Fruit fly (Drosophila melanogaster) whole organism, embryonic: Measurements from ENCODE around the gene CG7149.

Experiments
- Abd-B ChIP-seq: fragments of 200-800 bp; sonication (Bioruptor generic); optimal IDR thresholded peaks from 2 replicates; lab custom pipeline; 2018; ENCODE audit warnings: missing biosample characterization, mild to moderate bottlenecking, missing genetic modification characterization, moderate library complexity
- Adf1 ChIP-seq: fragments of 200-800 bp; sonication (Bioruptor generic); IDR thresholded peaks from 2 replicates; pipeline ENCODE4 v1.3.6; 2022; ENCODE audit warnings: missing biosample characterization, missing genetic modification characterization
- CG10543 ChIP-seq: fragments of 200-800 bp; sonication (Bioruptor generic); optimal IDR thresholded peaks from 3 replicates; lab custom pipeline; 2017; ENCODE audit warnings: missing biosample characterization, mild to moderate bottlenecking, missing genetic modification characterization, moderate library complexity
- CG11504 ChIP-seq: fragments of 200-800 bp; sonication (Bioruptor generic); optimal IDR thresholded peaks from 3 replicates; lab custom pipeline; 2019; ENCODE audit warnings: missing biosample characterization, mild to moderate bottlenecking, missing genetic modification characterization, moderate library complexity
- CG12744 ChIP-seq: fragments of 200-800 bp; sonication (Bioruptor generic); optimal IDR thresholded peaks from 2 replicates; lab custom pipeline; 2016; ENCODE audit warnings: missing biosample characterization, missing genetic modification characterization
- CG12942 ChIP-seq: fragments of 200-800 bp; sonication (Bioruptor generic); optimal IDR thresholded peaks from 3 replicates; lab custom pipeline; 2016; ENCODE audit warnings: missing biosample characterization, missing genetic modification characterization
- CG1792 ChIP-seq: fragments of 200-800 bp; sonication (Bioruptor generic); optimal IDR thresholded peaks from 2 replicates; lab custom pipeline; 2016; ENCODE audit warnings: missing biosample characterization, missing genetic modification characterization
- CG31441 ChIP-seq: fragments of 200-800 bp; sonication (Bioruptor generic); IDR thresholded peaks from 2 replicates; pipeline ENCODE4 v1.3.6; 2022; ENCODE audit warnings: missing biosample characterization, missing genetic modification characterization
- CG32767 ChIP-seq: fragments of 200-800 bp; sonication (Bioruptor generic); IDR thresholded peaks from 2 replicates; pipeline ENCODE4 v1.3.6; 2022; ENCODE audit warnings: missing biosample characterization, missing genetic modification characterization
- CG3407 ChIP-seq: fragments of 200-800 bp; sonication (Bioruptor generic); optimal IDR thresholded peaks from 2 replicates; lab custom pipeline; 2018; ENCODE audit warnings: missing biosample characterization, mild to moderate bottlenecking, missing genetic modification characterization
- CG3847 ChIP-seq: fragments of 200-800 bp; sonication (Bioruptor generic); IDR thresholded peaks from 2 replicates; pipeline ENCODE4 v1.3.6; 2022; ENCODE audit warnings: missing biosample characterization, missing genetic modification characterization
- CG3995 ChIP-seq: fragments of 200-800 bp; sonication (Bioruptor generic); optimal IDR thresholded peaks from 3 replicates; lab custom pipeline; 2016; ENCODE audit warnings: missing biosample characterization, missing genetic modification characterization
- CG4328 ChIP-seq: fragments of 200-800 bp; sonication (Bioruptor generic); optimal IDR thresholded peaks from 3 replicates; lab custom pipeline; 2017; ENCODE audit warnings: missing biosample characterization, missing genetic modification reagents, missing genetic modification characterization
- CG4617 ChIP-seq: fragments of 200-800 bp; sonication (Bioruptor generic); optimal IDR thresholded peaks from 3 replicates; lab custom pipeline; 2016; ENCODE audit warnings: missing biosample characterization, missing genetic modification characterization, borderline replicate concordance
- CG4707 ChIP-seq: fragments of 200-800 bp; sonication (Bioruptor generic); optimal IDR thresholded peaks from 2 replicates; lab custom pipeline; 2018; ENCODE audit warnings: missing biosample characterization, mild to moderate bottlenecking, missing genetic modification characterization, moderate library complexity
- CG4820 ChIP-seq: fragments of 200-800 bp; sonication (Bioruptor generic); optimal IDR thresholded peaks from 3 replicates; lab custom pipeline; 2016; ENCODE audit warnings: missing biosample characterization, missing genetic modification characterization
- CG6175 ChIP-seq: fragments of 200-800 bp; sonication (Bioruptor generic); IDR thresholded peaks from 3 replicates; pipeline ENCODE4 v1.3.6; 2022; ENCODE audit warnings: missing biosample characterization, missing genetic modification characterization
- CG6654 ChIP-seq: fragments of 200-800 bp; sonication (Bioruptor generic); optimal IDR thresholded peaks from 2 replicates; lab custom pipeline; 2017; ENCODE audit warnings: missing biosample characterization, mild to moderate bottlenecking, missing genetic modification characterization
- CG6689 ChIP-seq: fragments of 200-800 bp; sonication (Bioruptor generic); IDR thresholded peaks from 2 replicates; pipeline ENCODE4 v1.3.6; 2022; ENCODE audit warnings: missing biosample characterization, missing genetic modification characterization
- CTCF ChIP-seq: fragments of 200-800 bp; sonication (Bioruptor generic); optimal IDR thresholded peaks from 2 replicates; lab custom pipeline; 2017; ENCODE audit warnings: missing biosample characterization, mild to moderate bottlenecking, missing genetic modification characterization, moderate library complexity
- Camta ChIP-seq: fragments of 200-800 bp; sonication (Bioruptor generic); optimal IDR thresholded peaks from 2 replicates; lab custom pipeline; 2016; ENCODE audit warnings: missing biosample characterization, missing genetic modification characterization
- CoRest ChIP-seq: fragments of 200-800 bp; sonication (Bioruptor generic); optimal IDR thresholded peaks from 3 replicates; lab custom pipeline; 2018; ENCODE audit warnings: missing biosample characterization, mild to moderate bottlenecking, missing genetic modification characterization, moderate library complexity
- Fer3 ChIP-seq: fragments of 200-800 bp; sonication (Bioruptor generic); optimal IDR thresholded peaks from 2 replicates; lab custom pipeline; 2018; ENCODE audit warnings: missing biosample characterization, mild to moderate bottlenecking, missing genetic modification characterization, moderate library complexity
- H15 ChIP-seq: fragments of 200-800 bp; sonication (Bioruptor generic); IDR thresholded peaks from 3 replicates; pipeline ENCODE4 v1.3.6; 2022; ENCODE audit warnings: missing biosample characterization, missing genetic modification characterization
- Lhr ChIP-seq: fragments of 200-800 bp; sonication (Bioruptor generic); optimal IDR thresholded peaks from 3 replicates; lab custom pipeline; 2017; ENCODE audit warnings: mild to moderate bottlenecking, missing biosample characterization, missing genetic modification reagents, missing genetic modification characterization
- MBD-R2 ChIP-seq: fragments of 200-800 bp; sonication (Bioruptor generic); IDR thresholded peaks from 2 replicates; pipeline ENCODE4 v1.3.6; 2022; ENCODE audit warnings: missing biosample characterization, missing genetic modification characterization
- Mad ChIP-seq: fragments of 200-800 bp; sonication (Bioruptor generic); optimal IDR thresholded peaks from 2 replicates; lab custom pipeline; 2016; ENCODE audit warnings: missing biosample characterization, missing genetic modification characterization
- PHDP ChIP-seq: fragments of 200-800 bp; sonication (Bioruptor generic); optimal IDR thresholded peaks from 3 replicates; lab custom pipeline; 2018; ENCODE audit warnings: missing biosample characterization, mild to moderate bottlenecking, missing genetic modification characterization, moderate library complexity
- Rx ChIP-seq: fragments of 200-800 bp; sonication (Bioruptor generic); IDR thresholded peaks from 2 replicates; pipeline ENCODE4 v1.3.6; 2022; ENCODE audit warnings: missing biosample characterization, missing genetic modification characterization
- TFAM ChIP-seq: fragments of 200-800 bp; sonication (Bioruptor generic); optimal IDR thresholded peaks from 2 replicates; lab custom pipeline; 2017; ENCODE audit warnings: missing biosample characterization, missing genetic modification characterization, inconsistent platforms
- Taf1 ChIP-seq: fragments of 200-800 bp; sonication (Bioruptor generic); IDR thresholded peaks from 2 replicates; pipeline ENCODE4 v1.3.6; 2022; ENCODE audit warnings: missing biosample characterization, missing genetic modification characterization
- ab ChIP-seq: fragments of 200-800 bp; sonication (Bioruptor generic); optimal IDR thresholded peaks from 2 replicates; lab custom pipeline; 2016; ENCODE audit warnings: missing biosample characterization, missing genetic modification characterization
- ac ChIP-seq: fragments of 200-800 bp; sonication (Bioruptor generic); optimal IDR thresholded peaks from 3 replicates; lab custom pipeline; 2017; ENCODE audit warnings: missing biosample characterization, mild to moderate bottlenecking, missing genetic modification characterization
- al ChIP-seq: fragments of 200-800 bp; sonication (Bioruptor generic); IDR thresholded peaks from 2 replicates; pipeline ENCODE4 v1.3.6; 2022; ENCODE audit warnings: missing biosample characterization, missing genetic modification characterization
- chinmo ChIP-seq: fragments of 200-800 bp; sonication (Bioruptor generic); IDR thresholded peaks from 4 replicates; pipeline ENCODE4 v1.3.6; 2022; ENCODE audit warnings: missing biosample characterization, missing genetic modification characterization; ENCODE audit not compliant: partially characterized antibody
- chm ChIP-seq: fragments of 200-800 bp; sonication (Bioruptor generic); IDR thresholded peaks from 2 replicates; pipeline ENCODE4 v1.3.6; 2022; ENCODE audit warnings: missing biosample characterization, missing genetic modification characterization
- chn ChIP-seq: fragments of 200-800 bp; sonication (Bioruptor generic); optimal IDR thresholded peaks from 2 replicates; lab custom pipeline; 2016; ENCODE audit warnings: missing biosample characterization, missing genetic modification characterization
- corto ChIP-seq: fragments of 200-800 bp; sonication (Bioruptor generic); optimal IDR thresholded peaks from 2 replicates; lab custom pipeline; 2016; ENCODE audit warnings: missing biosample characterization, mild to moderate bottlenecking, missing genetic modification characterization, moderate library complexity
- dysf ChIP-seq: fragments of 200-800 bp; sonication (Bioruptor generic); IDR thresholded peaks from 3 replicates; pipeline ENCODE4 v1.3.6; 2022; ENCODE audit warnings: missing biosample characterization, missing genetic modification characterization
- ems ChIP-seq: fragments of 200-800 bp; sonication (Bioruptor generic); optimal IDR thresholded peaks from 3 replicates; lab custom pipeline; 2016; ENCODE audit warnings: missing biosample characterization, missing genetic modification characterization
- fd102C ChIP-seq: fragments of 200-800 bp; sonication (Bioruptor generic); optimal IDR thresholded peaks from 2 replicates; lab custom pipeline; 2018; ENCODE audit warnings: missing biosample characterization, mild to moderate bottlenecking, missing genetic modification characterization, moderate library complexity
- gem ChIP-seq: fragments of 200-800 bp; sonication (Bioruptor generic); optimal IDR thresholded peaks from 2 replicates; lab custom pipeline; 2019; ENCODE audit warnings: missing biosample characterization, mild to moderate bottlenecking, missing genetic modification characterization, moderate library complexity
- knrl ChIP-seq: fragments of 200-800 bp; sonication (Bioruptor generic); IDR thresholded peaks from 3 replicates; pipeline ENCODE4 v1.3.6; 2022; ENCODE audit warnings: missing biosample characterization, missing genetic modification characterization; ENCODE audit not compliant: partially characterized antibody
- odd ChIP-seq: fragments of 200-800 bp; sonication (Bioruptor generic); optimal IDR thresholded peaks from 2 replicates; lab custom pipeline; 2017; ENCODE audit warnings: missing biosample characterization, mild to moderate bottlenecking, missing genetic modification characterization
- prd ChIP-seq, 3 experiments: fragments of >200 bp in 2 of 3; fragments of 200-800 bp in 1 of 3; sonication (Bioruptor generic) in 1 of 3; optimal IDR thresholded peaks in 2 of 3; IDR thresholded peaks in 1 of 3; 2 replicates in 2 of 3; 3 replicates in 1 of 3; pipeline versions ENCODE4 v1.3.6 to Lab custom; 2017 to 2022; ENCODE audit warnings: missing biosample characterization in 1 of 3, missing genetic modification characterization in 1 of 3
- pros ChIP-seq: fragments of 200-800 bp; sonication (Bioruptor generic); optimal IDR thresholded peaks from 3 replicates; lab custom pipeline; 2019; ENCODE audit warnings: missing biosample characterization, mild to moderate bottlenecking, missing genetic modification characterization, moderate library complexity
- psq ChIP-seq: fragments of 200-800 bp; sonication (Bioruptor generic); optimal IDR thresholded peaks from 2 replicates; lab custom pipeline; 2017; ENCODE audit warnings: missing biosample characterization, missing genetic modification characterization
- row ChIP-seq: fragments of 200-800 bp; sonication (Bioruptor generic); IDR thresholded peaks from 3 replicates; pipeline ENCODE4 v1.3.6; 2022; ENCODE audit warnings: missing biosample characterization, missing genetic modification characterization
- shn ChIP-seq: fragments of 200-800 bp; sonication (Bioruptor generic); optimal IDR thresholded peaks from 3 replicates; lab custom pipeline; 2016; ENCODE audit warnings: missing biosample characterization, missing genetic modification characterization
- sqz ChIP-seq: fragments of 200-800 bp; sonication (Bioruptor generic); optimal IDR thresholded peaks from 3 replicates; lab custom pipeline; 2018; ENCODE audit warnings: missing biosample characterization, mild to moderate bottlenecking, missing genetic modification characterization
- unpg ChIP-seq: fragments of 200-800 bp; sonication (Bioruptor generic); optimal IDR thresholded peaks from 3 replicates; lab custom pipeline; 2018; ENCODE audit warnings: missing biosample characterization, mild to moderate bottlenecking, missing genetic modification characterization, moderate library complexity
- z ChIP-seq: fragments of 200-800 bp; sonication (Bioruptor generic); IDR thresholded peaks from 3 replicates; pipeline ENCODE4 v1.3.6; 2022; ENCODE audit warnings: missing biosample characterization, missing genetic modification characterization

Gene CG7149

dm6 chr2L:7813357-7813756, 23.0 kb upstream of the CG7149 start (continued):
- TF ChIP-seq knrl (GFP tag; lab: Robert Waterston, UW), result no peak
- no peak for TF ChIP-seq CG11504 (tag; lab: Kevin White, UChicago)
- TF ChIP-seq z (GFP tag; lab: Robert Waterston, UW), result peak; percentile 64; the same call in 1 of the 3 replicates
- peak; percentile 1 for TF ChIP-seq CoRest (tag; lab: Kevin White, UChicago)
- TF ChIP-seq ab (GFP tag; lab: Kevin White, UChicago), result no peak
- peak; percentile 57 for TF ChIP-seq PHDP (tag; lab: Kevin White, UChicago)
- TF ChIP-seq CG1792 (GFP tag; lab: Kevin White, UChicago), result peak; percentile 67
- TF ChIP-seq CG31441 (GFP tag; lab: Robert Waterston, UW), result no peak
- peak; percentile 86 for TF ChIP-seq CG10543 (GFP tag; lab: Kevin White, UChicago)
- TF ChIP-seq row, result peak; percentile 5; the same call in 1 of the 3 replicates
- TF ChIP-seq psq (GFP tag; lab: Kevin White, UChicago), result no peak
- TF ChIP-seq CG4617, result no peak
- no peak for TF ChIP-seq Taf1 (GFP tag; lab: Robert Waterston, UW)
- TF ChIP-seq shn, result no peak
- TF ChIP-seq al (GFP tag; lab: Robert Waterston, UW), result no peak
- TF ChIP-seq corto (GFP tag; lab: Kevin White, UChicago), result no peak
- no peak for TF ChIP-seq chinmo (GFP tag; lab: Robert Waterston, UW)
- no peak for TF ChIP-seq CG6175 (GFP tag; lab: Robert Waterston, UW)
- no peak for TF ChIP-seq CG12942 (GFP tag; lab: Kevin White, UChicago)
- no peak for TF ChIP-seq pros
- no peak for TF ChIP-seq CG12744 (GFP tag; lab: Kevin White, UChicago)
- peak; percentile 24 for TF ChIP-seq unpg (GFP tag; lab: Kevin White, UChicago)
- no peak for TF ChIP-seq CG4820 (GFP tag; lab: Kevin White, UChicago)
- TF ChIP-seq Adf1 (GFP tag; lab: Robert Waterston, UW), result no peak
- TF ChIP-seq Rx (GFP tag; lab: Robert Waterston, UW), result no peak
- peak; percentile 46; the same call in 2 of the 3 replicates for TF ChIP-seq dysf (GFP tag; lab: Robert Waterston, UW)
- no peak for TF ChIP-seq Mad (GFP tag; lab: Kevin White, UChicago)
- no peak; the same call in 1 of the 2 replicates for TF ChIP-seq CG6689 (GFP tag; lab: Robert Waterston, UW)
- TF ChIP-seq H15 (GFP tag; lab: Robert Waterston, UW), result no peak
- TF ChIP-seq ac (GFP tag; lab: Kevin White, UChicago), result no peak
- TF ChIP-seq Lhr (GFP tag; lab: Kevin White, UChicago), result peak; percentile 33
- peak; percentile 41 for TF ChIP-seq CG3847 (GFP tag; lab: Robert Waterston, UW)
- TF ChIP-seq sqz, result peak; percentile 17
- peak; percentile 51 for TF ChIP-seq Camta (GFP tag; lab: Kevin White, UChicago)
- no peak for TF ChIP-seq Abd-B (GFP tag; lab: Kevin White, UChicago)
- no peak for TF ChIP-seq chn (GFP tag; lab: Kevin White, UChicago)
- TF ChIP-seq CTCF (GFP tag; lab: Kevin White, UChicago), result no peak
- no peak for TF ChIP-seq fd102C (GFP tag; lab: Kevin White, UChicago)
- no peak for TF ChIP-seq ems (GFP tag; lab: Kevin White, UChicago)
- no peak for TF ChIP-seq gem
- TF ChIP-seq chm (GFP tag; lab: Robert Waterston, UW), result peak; percentile 62; the same call in 1 of the 2 replicates
- peak; percentile 2 for TF ChIP-seq CG4707 (GFP tag; lab: Kevin White, UChicago)
- TF ChIP-seq CG6654 (GFP tag; lab: Kevin White, UChicago), result no peak
- TF ChIP-seq CG4328 (GFP tag; lab: Kevin White, UChicago), result peak; percentile 85
- TF ChIP-seq CG3407 (GFP tag; lab: Kevin White, UChicago), result peak; percentile 39
- peak; percentile 46; the same call in 1 of the 2 replicates for TF ChIP-seq CG32767 (GFP tag; lab: Robert Waterston, UW)
- no peak for TF ChIP-seq CG3995 (GFP tag; lab: Kevin White, UChicago)
- no peak for TF ChIP-seq MBD-R2
- TF ChIP-seq TFAM (GFP tag; lab: Kevin White, UChicago), result no peak
- no peak for TF ChIP-seq prd (optimal IDR thresholded peaks at IDR 0.05; lab: Kevin White, UChicago)
- TF ChIP-seq prd (GFP tag; IDR thresholded peaks at IDR 0.05; lab: Robert Waterston, UW), result peak; percentile 29; the same call in 1 of the 3 replicates
- peak; percentile 54 for TF ChIP-seq odd (GFP tag; lab: Kevin White, UChicago)
- TF ChIP-seq Fer3 (tag; lab: Kevin White, UChicago), result peak; percentile 71
